Worm (Caenorhabditis elegans) whole organism, midembryonic: ENCODE data around the gene rml-3.

ENCODE experiments used
- T22C8.4 ChIP-seq: fragments of 200-800 bp; sonication (Bioruptor generic); IDR thresholded peaks from 2 replicates; pipeline ENCODE4 v1.3.6; 2022; ENCODE audit warnings: missing genetic modification characterization, missing compliant biosample characterization
- cog-1 ChIP-seq: sonication (generic microtip); optimal IDR thresholded peaks from 2 replicates; lab custom pipeline; 2016; ENCODE audit warnings: missing genetic modification characterization, missing compliant biosample characterization
- flt-1 ChIP-seq: fragments of 200-800 bp; sonication (Bioruptor generic); IDR thresholded peaks from 2 replicates; pipeline ENCODE4 v1.3.6; 2022; ENCODE audit warnings: missing genetic modification characterization, missing compliant biosample characterization
- klf-2 ChIP-seq: fragments of 200-800 bp; sonication (Bioruptor generic); conservative IDR thresholded peaks from 2 replicates; pipeline ENCODE4 v1.3.6; 2022; ENCODE audit warnings: missing genetic modification reagents, missing genetic modification characterization, missing compliant biosample characterization
- med-1 ChIP-seq: sonication (generic microtip); optimal IDR thresholded peaks from 2 replicates; lab custom pipeline; 2017; ENCODE audit warnings: missing genetic modification characterization, mild to moderate bottlenecking, missing compliant biosample characterization, antibody characterized with exemption, missing genetic modification reagents; ENCODE audit not compliant: insufficient read depth
- ref-1 ChIP-seq: fragments of 200-800 bp; sonication (Bioruptor generic); conservative IDR thresholded peaks from 2 replicates; pipeline ENCODE4 v1.3.6; 2022; ENCODE audit warnings: missing genetic modification reagents, missing genetic modification characterization, missing compliant biosample characterization
- tab-1 ChIP-seq: fragments of 200-800 bp; sonication (Bioruptor generic); IDR thresholded peaks from 2 replicates; pipeline ENCODE4 v1.3.6; 2022; ENCODE audit warnings: missing genetic modification characterization, missing compliant biosample characterization
- ztf-23 ChIP-seq: fragments of 200-800 bp; sonication (Bioruptor generic); IDR thresholded peaks from 2 replicates; pipeline ENCODE4 v1.3.6; 2022; ENCODE audit warnings: missing genetic modification reagents, missing genetic modification characterization, missing compliant biosample characterization
- ztf-29 ChIP-seq: fragments of 200-800 bp; sonication (Bioruptor generic); IDR thresholded peaks from 2 replicates; pipeline ENCODE4 v1.3.6; 2022; ENCODE audit warnings: missing genetic modification reagents, missing genetic modification characterization, missing compliant biosample characterization

The rml-3 gene

ce11 chrX:6203315-6203714, 35.5 kb downstream of the rml-3 start:
- TF ChIP-seq flt-1 (GFP tag; lab: Robert Waterston, UW), result no peak
- TF ChIP-seq ztf-29, result no peak
- TF ChIP-seq klf-2 (GFP tag; lab: Robert Waterston, UW), result no peak
- no peak for TF ChIP-seq tab-1 (GFP tag; lab: Robert Waterston, UW)
- no peak for TF ChIP-seq cog-1 (tag; lab: Kevin White, UChicago)
- TF ChIP-seq ztf-23 (GFP tag; lab: Robert Waterston, UW), result no peak
- no peak for TF ChIP-seq T22C8.4 (GFP tag; lab: Robert Waterston, UW)
- TF ChIP-seq ref-1, result no peak
- no peak for TF ChIP-seq med-1 (GFP tag; lab: Kevin White, UChicago)

- TF ChIP-seq tab-1 (GFP tag; lab: Robert Waterston, UW) (no peak), klf-2 (GFP tag; lab: Robert Waterston, UW) (no peak), ref-1 (no peak), cog-1 (tag; lab: Kevin White, UChicago) (no peak), ztf-29 (no peak), flt-1 (GFP tag; lab: Robert Waterston, UW) (no peak), ztf-23 (GFP tag; lab: Robert Waterston, UW) (no peak), T22C8.4 (GFP tag; lab: Robert Waterston, UW) (no peak)
These were observed 36.1 kb downstream of the rml-3 start for ce11 chrX:6202809-6203208.

ce11 chrX:6201542-6201941, 37.3 kb downstream of the rml-3 start:
- TF ChIP-seq T22C8.4 (GFP tag; lab: Robert Waterston, UW) (no peak), tab-1 (GFP tag; lab: Robert Waterston, UW) (no peak), ref-1 (no peak), med-1 (GFP tag; lab: Kevin White, UChicago) (no peak), ztf-23 (GFP tag; lab: Robert Waterston, UW) (no peak), flt-1 (GFP tag; lab: Robert Waterston, UW) (no peak), ztf-29 (no peak), cog-1 (tag; lab: Kevin White, UChicago) (no peak), klf-2 (GFP tag; lab: Robert Waterston, UW) (no peak)

ce11 chrX:6196627-6197026, 42.2 kb downstream of the rml-3 start, which contains the start of gene daf-9:
Gene daf-9, plus strand, starts transcription at chrX:6196927.
- TF ChIP-seq ztf-29, result no peak
- no peak for TF ChIP-seq klf-2 (GFP tag; lab: Robert Waterston, UW)
- TF ChIP-seq flt-1 (GFP tag; lab: Robert Waterston, UW), result no peak
- no peak for TF ChIP-seq tab-1 (GFP tag; lab: Robert Waterston, UW)
- no peak for TF ChIP-seq ref-1
- no peak for TF ChIP-seq cog-1 (tag; lab: Kevin White, UChicago)
- TF ChIP-seq ztf-23 (GFP tag; lab: Robert Waterston, UW), result no peak
- no peak for TF ChIP-seq T22C8.4 (GFP tag; lab: Robert Waterston, UW)
- TF ChIP-seq med-1 (GFP tag; lab: Kevin White, UChicago), result no peak

- no peak for TF ChIP-seq ztf-23 (GFP tag; lab: Robert Waterston, UW)
- no peak for TF ChIP-seq ref-1
- TF ChIP-seq tab-1 (GFP tag; lab: Robert Waterston, UW), result no peak
- no peak for TF ChIP-seq cog-1 (tag; lab: Kevin White, UChicago)
- no peak for TF ChIP-seq T22C8.4 (GFP tag; lab: Robert Waterston, UW)
- no peak for TF ChIP-seq klf-2 (GFP tag; lab: Robert Waterston, UW)
These were observed 44.6 kb downstream of the rml-3 start, which contains the start of gene ceh-54 for ce11 chrX:6194191-6194724. Gene ceh-54, minus strand, starts transcription at chrX:6194241.

ce11 chrX:6189955-6190354, 48.9 kb downstream of the rml-3 start, which contains the start of gene T13C5.9:
Gene T13C5.9, plus strand, starts transcription at chrX:6190255.
- TF ChIP-seq tab-1 (GFP tag; lab: Robert Waterston, UW), result no peak
- no peak for TF ChIP-seq klf-2 (GFP tag; lab: Robert Waterston, UW)
- TF ChIP-seq ztf-29, result no peak
- no peak for TF ChIP-seq ztf-23 (GFP tag; lab: Robert Waterston, UW)
- no peak for TF ChIP-seq flt-1 (GFP tag; lab: Robert Waterston, UW)
- no peak for TF ChIP-seq med-1 (GFP tag; lab: Kevin White, UChicago)
- no peak for TF ChIP-seq ref-1
- no peak for TF ChIP-seq T22C8.4 (GFP tag; lab: Robert Waterston, UW)
- no peak for TF ChIP-seq cog-1 (tag; lab: Kevin White, UChicago)
